Fruit fly (Drosophila melanogaster) whole organism, prepupa: ENCODE measurements around the gene Rh6.

Source experiments
- CG10631 ChIP-seq: fragments of 200-800 bp; sonication (Bioruptor generic); optimal IDR thresholded peaks from 2 replicates; lab custom pipeline; 2016; ENCODE audit warnings: missing biosample characterization, missing genetic modification characterization
- CG10669 ChIP-seq: fragments of 200-800 bp; sonication (Bioruptor generic); optimal IDR thresholded peaks from 3 replicates; lab custom pipeline; 2018; ENCODE audit warnings: missing biosample characterization, mild to moderate bottlenecking, missing genetic modification characterization, moderate library complexity
- CG6792 ChIP-seq: fragments of 200-800 bp; sonication (Bioruptor generic); optimal IDR thresholded peaks from 3 replicates; lab custom pipeline; 2016; ENCODE audit warnings: missing biosample characterization, missing genetic modification characterization
- CG7368 ChIP-seq: fragments of 200-800 bp; sonication (Bioruptor generic); optimal IDR thresholded peaks from 3 replicates; lab custom pipeline; 2016; ENCODE audit warnings: missing biosample characterization, missing genetic modification characterization
- Eip93F ChIP-seq: fragments of 200-800 bp; sonication (Bioruptor generic); optimal IDR thresholded peaks from 2 replicates; lab custom pipeline; 2016; ENCODE audit warnings: missing biosample characterization, mild to moderate bottlenecking, missing genetic modification characterization
- Gug ChIP-seq: fragments of 200-800 bp; sonication (Bioruptor generic); IDR thresholded peaks from 2 replicates; pipeline ENCODE4 v1.3.6; 2022; ENCODE audit warnings: missing biosample characterization, missing genetic modification characterization
- Lpt ChIP-seq: fragments of 200-800 bp; sonication (Bioruptor generic); optimal IDR thresholded peaks from 3 replicates; lab custom pipeline; 2016; ENCODE audit warnings: missing biosample characterization, missing genetic modification characterization
- cyc ChIP-seq: fragments of 200-800 bp; sonication (Bioruptor generic); optimal IDR thresholded peaks from 3 replicates; lab custom pipeline; 2016; ENCODE audit warnings: missing biosample characterization, missing genetic modification characterization

DNA sequence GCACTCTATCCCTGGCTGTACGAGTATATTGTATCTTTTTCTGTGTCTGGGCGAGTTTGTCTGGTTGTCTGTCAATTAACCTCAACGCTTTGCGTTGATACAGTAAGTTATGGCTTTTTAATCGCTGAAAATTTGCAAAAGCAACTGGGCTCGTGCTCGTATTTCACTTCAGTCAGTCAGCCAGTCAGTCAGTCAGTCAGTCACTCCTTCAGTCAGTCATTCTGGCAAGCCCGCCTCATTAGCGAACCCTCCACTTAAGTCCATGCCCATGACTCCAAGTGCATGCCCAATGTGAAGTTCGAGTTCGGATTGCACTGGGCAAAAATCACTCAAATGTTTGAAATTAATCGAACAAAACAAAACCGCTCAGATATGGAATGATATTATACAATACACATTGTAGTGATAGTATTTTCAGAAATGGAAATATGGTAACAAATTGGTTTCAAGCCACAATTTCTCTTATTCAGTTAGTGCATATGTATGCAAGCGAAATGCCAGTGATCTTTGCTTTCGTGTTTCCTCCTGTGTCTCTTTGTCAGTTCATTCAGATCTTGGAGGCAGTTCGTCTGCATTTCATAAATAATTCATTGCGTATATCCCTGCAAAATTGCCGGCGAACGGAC is 25.5 kb upstream of the Rh6 start:
- TF ChIP-seq Lpt (GFP tag; lab: Kevin White, UChicago), result no peak
- TF ChIP-seq CG7368 (GFP tag; lab: Kevin White, UChicago), result peak; percentile 23
- TF ChIP-seq Eip93F (GFP tag; lab: Kevin White, UChicago), result no peak
- peak; percentile 44 for TF ChIP-seq CG10631 (GFP tag; lab: Kevin White, UChicago)
- peak; percentile 34 for TF ChIP-seq cyc
- TF ChIP-seq CG10669 (GFP tag; lab: Kevin White, UChicago), result peak; percentile 52
- no peak for TF ChIP-seq Gug (GFP tag; lab: Robert Waterston, UW)
- peak; percentile 46 for TF ChIP-seq CG6792 (GFP tag; lab: Kevin White, UChicago)
